Worm (Caenorhabditis elegans) whole organism, L3 larva: ENCODE measurements around the gene glr-4.

Experiments used
- ZK546.5 ChIP-seq: sonication (generic microtip); optimal IDR thresholded peaks from 2 replicates; lab custom pipeline; 2017; ENCODE audit warnings: missing biosample characterization, missing genetic modification characterization
- ceh-16 ChIP-seq: sonication (generic microtip); optimal IDR thresholded peaks from 2 replicates; lab custom pipeline; 2017; ENCODE audit warnings: missing biosample characterization, missing genetic modification characterization
- ceh-28 ChIP-seq: fragments of 150-350 bp; optimal IDR thresholded peaks from 2 replicates; lab custom pipeline; 2014; ENCODE audit warnings: missing biosample characterization, missing genetic modification reagents, missing genetic modification characterization
- ceh-82 ChIP-seq: fragments of 150-350 bp; optimal IDR thresholded peaks from 2 replicates; lab custom pipeline; 2014; ENCODE audit warnings: missing biosample characterization, missing genetic modification characterization
- ceh-9 ChIP-seq: sonication (generic microtip); optimal IDR thresholded peaks from 2 replicates; lab custom pipeline; 2018; ENCODE audit warnings: missing biosample characterization, missing genetic modification characterization
- daf-12 ChIP-seq: fragments of 150-350 bp; optimal IDR thresholded peaks from 2 replicates; lab custom pipeline; 2014; ENCODE audit warnings: missing biosample characterization, missing genetic modification reagents, missing genetic modification characterization
- egl-27 ChIP-seq: sonication (generic microtip); optimal IDR thresholded peaks from 4 replicates; lab custom pipeline; 2017; ENCODE audit warnings: missing biosample characterization, missing genetic modification reagents, missing genetic modification characterization
- egl-5 ChIP-seq: fragments of 150-350 bp; optimal IDR thresholded peaks from 2 replicates; lab custom pipeline; 2017; ENCODE audit warnings: missing biosample characterization, missing genetic modification reagents, missing genetic modification characterization, inconsistent platforms
- elt-1 ChIP-seq: fragments of 150-350 bp; optimal IDR thresholded peaks from 2 replicates; lab custom pipeline; 2014; ENCODE audit warnings: missing biosample characterization, missing genetic modification characterization
- elt-2 ChIP-seq: sonication (generic microtip); optimal IDR thresholded peaks from 2 replicates; lab custom pipeline; 2016; ENCODE audit warnings: missing genetic modification reagents, mild to moderate bottlenecking, missing genetic modification characterization, missing compliant biosample characterization
- eor-1 ChIP-seq, 2 experiments: fragments of 150-350 bp; optimal IDR thresholded peaks; 2 replicates each; lab custom pipeline; 2014 to 2018; ENCODE audit warnings: missing biosample characterization in 2 of 2, missing genetic modification characterization in 2 of 2
- fkh-2 ChIP-seq: fragments of 150-350 bp; optimal IDR thresholded peaks from 2 replicates; lab custom pipeline; 2014; ENCODE audit warnings: missing biosample characterization, missing genetic modification reagents, missing genetic modification characterization
- fos-1 ChIP-seq: fragments of 150-350 bp; optimal IDR thresholded peaks from 2 replicates; lab custom pipeline; 2014; ENCODE audit warnings: missing biosample characterization, missing genetic modification characterization
- jun-1 ChIP-seq: fragments of 150-350 bp; optimal IDR thresholded peaks from 2 replicates; lab custom pipeline; 2014; ENCODE audit warnings: missing biosample characterization, missing genetic modification reagents, missing genetic modification characterization
- lin-15B ChIP-seq: fragments of 150-350 bp; optimal IDR thresholded peaks from 2 replicates; lab custom pipeline; 2014; ENCODE audit warnings: missing biosample characterization, missing genetic modification characterization
- lin-39 ChIP-seq: fragments of 150-350 bp; optimal IDR thresholded peaks from 2 replicates; lab custom pipeline; 2018; ENCODE audit warnings: missing biosample characterization, missing genetic modification reagents, missing genetic modification characterization
- lsy-12 ChIP-seq: sonication (generic microtip); optimal IDR thresholded peaks from 2 replicates; lab custom pipeline; 2016; ENCODE audit warnings: mild to moderate bottlenecking, missing genetic modification characterization, missing compliant biosample characterization
- mdl-1 ChIP-seq: fragments of 150-350 bp; optimal IDR thresholded peaks from 2 replicates; lab custom pipeline; 2014; ENCODE audit warnings: missing biosample characterization, missing genetic modification characterization
- mml-1 ChIP-seq: fragments of 150-350 bp; sonication (generic microtip); optimal IDR thresholded peaks from 3 replicates; lab custom pipeline; 2014; ENCODE audit warnings: missing biosample characterization, missing genetic modification characterization
- nfya-1 ChIP-seq: sonication (generic microtip); optimal IDR thresholded peaks from 2 replicates; lab custom pipeline; 2017; ENCODE audit warnings: missing genetic modification characterization, mild to moderate bottlenecking, missing compliant biosample characterization, antibody characterized with exemption, moderate library complexity; ENCODE audit not compliant: insufficient read depth
- nhr-11 ChIP-seq: fragments of 150-350 bp; optimal IDR thresholded peaks from 2 replicates; lab custom pipeline; 2014; ENCODE audit warnings: missing biosample characterization, missing genetic modification characterization
- nhr-12 ChIP-seq: fragments of 150-350 bp; optimal IDR thresholded peaks from 2 replicates; lab custom pipeline; 2014; ENCODE audit warnings: missing biosample characterization, missing genetic modification characterization
- nhr-23 ChIP-seq: fragments of 150-350 bp; optimal IDR thresholded peaks from 2 replicates; lab custom pipeline; 2014; ENCODE audit warnings: missing biosample characterization, missing genetic modification reagents, missing genetic modification characterization
- nhr-25 ChIP-seq: sonication (generic microtip); optimal IDR thresholded peaks from 2 replicates; lab custom pipeline; 2017; ENCODE audit warnings: missing biosample characterization, missing genetic modification characterization
- nhr-28 ChIP-seq: fragments of 150-350 bp; optimal IDR thresholded peaks from 2 replicates; lab custom pipeline; 2014; ENCODE audit warnings: missing biosample characterization, missing genetic modification characterization
- nhr-43 ChIP-seq: sonication (generic microtip); optimal IDR thresholded peaks from 2 replicates; lab custom pipeline; 2016; ENCODE audit warnings: mild to moderate bottlenecking, missing genetic modification characterization, missing compliant biosample characterization; ENCODE audit not compliant: poor library complexity, severe bottlenecking
- sea-2 ChIP-seq: fragments of 150-350 bp; sonication (generic microtip); optimal IDR thresholded peaks from 4 replicates; lab custom pipeline; 2014; ENCODE audit warnings: missing biosample characterization, missing genetic modification reagents, missing genetic modification characterization
- tbx-2 ChIP-seq: sonication (generic microtip); optimal IDR thresholded peaks from 2 replicates; lab custom pipeline; 2016; ENCODE audit warnings: mild to moderate bottlenecking, missing genetic modification characterization, missing compliant biosample characterization
- unc-39 ChIP-seq: sonication (generic microtip); optimal IDR thresholded peaks from 4 replicates; lab custom pipeline; 2017; ENCODE audit warnings: missing biosample characterization, missing genetic modification characterization
- unc-62 ChIP-seq: fragments of 150-350 bp; sonication (generic microtip); optimal IDR thresholded peaks from 4 replicates; lab custom pipeline; 2014; ENCODE audit warnings: missing biosample characterization, missing genetic modification reagents, missing genetic modification characterization
- zag-1 ChIP-seq: fragments of 150-350 bp; optimal IDR thresholded peaks from 2 replicates; lab custom pipeline; 2014; ENCODE audit warnings: missing biosample characterization, missing genetic modification characterization
- ztf-11 ChIP-seq: fragments of 150-350 bp; optimal IDR thresholded peaks from 2 replicates; lab custom pipeline; 2014; ENCODE audit warnings: missing biosample characterization, missing genetic modification characterization
- ztf-4 ChIP-seq: fragments of 150-350 bp; optimal IDR thresholded peaks from 2 replicates; lab custom pipeline; 2014; ENCODE audit warnings: missing biosample characterization, missing genetic modification characterization

The glr-4 gene

DNA sequence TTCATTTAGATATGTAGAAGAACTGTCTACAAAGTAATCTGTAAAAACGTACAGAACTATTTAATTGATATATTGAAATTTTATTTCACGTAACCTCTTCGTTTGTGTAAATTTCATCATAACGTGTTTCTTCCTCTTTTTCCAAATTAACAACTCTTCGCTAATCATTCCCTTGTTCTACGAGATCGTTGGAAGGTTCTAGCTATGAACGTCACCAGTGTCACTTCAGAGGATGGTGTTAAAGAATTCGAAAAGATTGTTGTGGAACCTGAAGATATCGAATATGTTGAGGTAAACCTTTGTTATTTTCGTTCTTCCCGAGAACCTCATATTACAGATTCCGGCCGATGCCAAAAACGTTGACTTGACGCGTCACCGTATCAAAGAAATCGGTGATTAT is 21.7 kb downstream of the glr-4 start, which contains the start of gene C06A8.6:
C06A8.6 (plus strand) TSS at position 89 of the 400 bp plus-strand sequence.
- TF ChIP-seq lsy-12 (tag; lab: Kevin White, UChicago), result no peak
- TF ChIP-seq daf-12 (tag; lab: Kevin White, UChicago), result no peak
- no peak for TF ChIP-seq nhr-23 (tag; lab: Kevin White, UChicago)

DNA sequence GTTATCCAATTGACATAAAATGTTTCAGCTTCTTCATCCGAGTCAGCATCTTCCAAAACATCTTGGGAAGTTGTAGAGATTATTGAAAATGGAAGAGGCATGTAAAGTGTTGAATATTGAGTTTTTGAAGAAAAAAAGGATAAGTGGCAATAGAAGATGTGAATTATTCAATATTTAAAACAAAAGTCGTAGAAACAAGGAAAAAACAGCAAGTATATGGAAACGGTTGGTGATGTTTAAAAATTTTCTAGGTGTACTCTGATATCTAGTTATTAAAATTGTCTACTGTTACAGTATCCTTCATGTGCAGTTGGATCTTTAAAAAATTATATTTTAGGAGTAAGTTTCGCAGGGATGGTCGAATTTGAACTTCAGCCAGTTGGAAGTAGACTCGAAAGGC is 22.2 kb downstream of the glr-4 start, which contains the start of gene C06A8.8:
C06A8.8 (minus strand) TSS at position 101 of the 400 bp plus-strand sequence.
- TF ChIP-seq ceh-28 (tag; lab: Kevin White, UChicago), result no peak
- no peak for TF ChIP-seq ZK546.5 (tag; lab: Kevin White, UChicago)

DNA sequence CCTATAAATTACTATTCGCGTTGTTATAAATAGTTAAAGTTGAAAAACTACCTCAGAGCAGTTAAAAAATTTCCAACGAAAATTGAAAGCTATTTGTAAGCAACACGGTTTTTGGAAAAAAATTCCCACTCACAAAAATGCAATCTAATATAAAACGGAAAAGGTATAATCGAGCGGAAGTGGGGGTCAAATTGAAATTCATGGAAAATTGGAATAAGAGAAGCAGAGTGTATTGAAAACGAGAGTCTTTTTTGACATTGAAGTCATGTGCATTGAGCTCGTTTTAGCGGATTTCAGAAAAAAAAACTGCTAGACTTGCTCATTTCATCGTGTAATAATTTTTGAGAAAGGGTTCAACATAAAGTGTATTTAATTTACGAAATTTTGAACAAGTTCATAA is 23.9 kb downstream of the glr-4 start:
- no peak for TF ChIP-seq fkh-2 (tag; lab: Kevin White, UChicago)
- no peak for TF ChIP-seq eor-1 (tag; optimal IDR thresholded peaks at IDR 0.05; lab: Kevin White, UChicago)
- no peak for TF ChIP-seq zag-1
- no peak for TF ChIP-seq daf-12 (tag; lab: Kevin White, UChicago)
- TF ChIP-seq egl-5, result no peak
- no peak for TF ChIP-seq ceh-9 (tag; lab: Kevin White, UChicago)
- TF ChIP-seq unc-39, result no peak
- no peak for TF ChIP-seq jun-1 (tag; lab: Kevin White, UChicago)
- TF ChIP-seq ceh-82 (tag; lab: Kevin White, UChicago), result no peak
- TF ChIP-seq ztf-4 (tag; lab: Kevin White, UChicago), result no peak
- TF ChIP-seq elt-1 (tag; lab: Kevin White, UChicago), result no peak
- TF ChIP-seq lin-15B (tag; lab: Kevin White, UChicago), result no peak
- TF ChIP-seq ZK546.5 (tag; lab: Kevin White, UChicago), result no peak
- TF ChIP-seq fos-1, result no peak
- TF ChIP-seq, all 47 proteins: peak for 0

DNA sequence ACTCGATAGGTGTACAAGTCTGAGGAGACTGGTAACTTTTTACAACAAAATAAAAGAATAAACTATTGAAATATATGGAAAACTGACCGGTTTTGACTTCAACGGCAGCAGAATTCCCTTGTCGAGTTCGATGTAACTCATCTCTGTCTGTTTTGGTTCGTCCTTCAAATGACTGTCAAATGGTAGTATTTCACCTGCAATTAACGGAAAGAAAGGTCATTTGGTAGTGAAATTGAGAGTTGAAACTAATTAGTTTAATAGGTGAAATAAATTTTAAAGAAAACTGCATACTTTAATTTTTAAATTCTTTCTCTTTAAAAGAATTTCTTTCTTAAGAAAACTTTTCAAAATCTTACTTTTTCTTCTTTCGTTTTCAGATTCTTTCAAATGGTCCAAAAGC is 24.9 kb downstream of the glr-4 start:
- no peak for TF ChIP-seq elt-2 (tag; lab: Kevin White, UChicago)
- no peak for TF ChIP-seq unc-62
- no peak for TF ChIP-seq eor-1 (tag; optimal IDR thresholded peaks at IDR 0.05; lab: Kevin White, UChicago)
- TF ChIP-seq fkh-2 (tag; lab: Kevin White, UChicago), result no peak
- TF ChIP-seq ceh-16 (tag; lab: Kevin White, UChicago), result no peak
- TF ChIP-seq ztf-11 (tag; lab: Kevin White, UChicago), result no peak
- no peak for TF ChIP-seq nhr-23 (tag; lab: Kevin White, UChicago)
- TF ChIP-seq nhr-43 (tag; lab: Kevin White, UChicago), result no peak
- TF ChIP-seq lin-39, result no peak
- TF ChIP-seq daf-12 (tag; lab: Kevin White, UChicago), result no peak
- no peak for TF ChIP-seq nhr-12 (tag; lab: Kevin White, UChicago)
- no peak for TF ChIP-seq ceh-82 (tag; lab: Kevin White, UChicago)
- TF ChIP-seq, all 47 proteins: peak for 0

DNA sequence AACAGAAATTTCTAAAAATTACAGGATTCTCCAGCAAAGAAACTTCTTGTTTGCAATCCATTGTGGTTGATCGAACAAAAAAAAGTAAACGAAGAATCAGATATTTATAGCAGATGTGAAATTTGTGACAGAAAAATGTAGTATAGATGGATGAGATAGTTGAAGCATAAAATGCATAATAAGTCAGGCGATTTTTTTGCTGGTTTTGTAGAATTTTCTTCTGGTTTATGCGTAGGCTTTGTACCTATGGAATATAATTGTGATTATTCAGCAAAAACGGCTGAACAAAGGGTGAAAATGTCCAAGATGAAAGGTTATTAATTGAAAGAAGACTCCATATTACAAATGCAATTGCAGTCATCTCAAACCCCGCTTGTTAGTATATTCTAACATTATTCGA is 28.7 kb downstream of the glr-4 start, which contains the start of gene srh-39:
srh-39 (minus strand) TSS at position 101 of the 400 bp plus-strand sequence.
- TF ChIP-seq ceh-82 (tag; lab: Kevin White, UChicago), result no peak

DNA sequence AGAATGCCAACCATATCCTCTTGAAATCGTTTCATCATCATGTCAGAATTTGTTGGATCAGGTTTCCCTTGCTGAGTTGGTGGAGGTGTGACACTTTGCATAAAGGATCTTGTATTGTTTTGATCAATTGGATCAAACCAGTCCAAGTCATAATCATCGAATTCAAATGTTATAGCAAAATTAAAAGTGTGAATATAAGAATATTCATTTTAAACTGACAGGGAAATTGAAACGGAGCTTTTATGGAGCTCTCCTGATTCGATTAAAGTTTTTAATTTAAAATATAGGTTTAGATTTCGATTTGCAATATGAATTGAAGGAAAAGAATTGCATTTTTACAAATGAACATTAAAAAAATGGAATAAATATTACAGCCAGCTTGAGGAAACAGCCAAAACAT is 30.6 kb downstream of the glr-4 start, which contains the start of gene B0228.9:
B0228.9 (minus strand) TSS at position 101 of the 400 bp plus-strand sequence.
- TF ChIP-seq lin-15B (tag; lab: Kevin White, UChicago) (no peak), egl-27 (tag; lab: Kevin White, UChicago) (no peak), mdl-1 (tag; lab: Kevin White, UChicago) (no peak), ztf-11 (tag; lab: Kevin White, UChicago) (no peak), mml-1 (no peak), ZK546.5 (tag; lab: Kevin White, UChicago) (no peak), sea-2 (GFP tag; lab: Kevin White, UChicago) (no peak), fos-1 (no peak), nhr-11 (tag; lab: Kevin White, UChicago) (no peak), nhr-43 (tag; lab: Kevin White, UChicago) (no peak)

DNA sequence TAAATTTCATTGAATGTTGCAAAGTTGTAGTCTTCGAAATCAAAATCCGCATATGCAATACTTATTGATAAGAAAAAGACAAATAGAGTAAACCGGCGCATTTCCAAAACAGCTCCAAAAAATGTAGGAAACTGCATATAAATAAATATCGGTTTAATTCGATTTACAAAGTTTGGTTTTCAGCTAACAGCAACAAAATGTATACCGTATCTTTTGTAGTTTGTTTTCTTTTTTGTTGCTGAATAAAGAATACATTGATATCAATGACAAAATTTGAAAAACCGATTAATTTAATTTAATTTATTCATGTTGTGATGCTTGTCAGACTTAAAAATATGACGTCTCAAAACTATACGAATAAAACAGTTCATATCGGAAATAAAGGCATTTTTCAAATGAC is 32.7 kb downstream of the glr-4 start, which contains the start of gene B0228.8:
B0228.8 (minus strand) TSS at position 101 of the 400 bp plus-strand sequence.
- TF ChIP-seq nhr-28 (tag; lab: Kevin White, UChicago) (no peak), zag-1 (no peak), tbx-2 (no peak), lsy-12 (tag; lab: Kevin White, UChicago) (no peak), egl-27 (tag; lab: Kevin White, UChicago) (no peak), ceh-82 (tag; lab: Kevin White, UChicago) (no peak), mdl-1 (tag; lab: Kevin White, UChicago) (no peak), nfya-1 (tag; lab: Kevin White, UChicago) (no peak), fkh-2 (tag; lab: Kevin White, UChicago) (no peak), nhr-25 (tag; lab: Kevin White, UChicago) (no peak), daf-12 (tag; lab: Kevin White, UChicago) (no peak), lin-39 (no peak)
